Worm (Caenorhabditis elegans) whole organism, young adult: Measurements from ENCODE around the gene kin-30.

Source experiments
- F57A8.1 ChIP-seq: fragments of 200-800 bp; sonication (Bioruptor generic); optimal IDR thresholded peaks from 2 replicates; lab custom pipeline; 2018; ENCODE audit warnings: mild to moderate bottlenecking, missing genetic modification characterization, moderate library complexity, missing compliant biosample characterization
- ceh-27 ChIP-seq: fragments of 200-800 bp; sonication (Bioruptor generic); optimal IDR thresholded peaks from 2 replicates; lab custom pipeline; 2018; ENCODE audit warnings: mild to moderate bottlenecking, missing genetic modification characterization, moderate library complexity, missing compliant biosample characterization
- die-1 ChIP-seq: sonication (generic microtip); optimal IDR thresholded peaks from 2 replicates; lab custom pipeline; 2016; ENCODE audit warnings: missing genotype, mild to moderate bottlenecking, missing genetic modification characterization, missing compliant biosample characterization
- hlh-26 ChIP-seq: fragments of 200-800 bp; sonication (Bioruptor generic); conservative IDR thresholded peaks from 2 replicates; pipeline ENCODE4 v1.3.6; 2022; ENCODE audit warnings: missing genetic modification reagents, missing genetic modification characterization, missing compliant biosample characterization
- let-607 ChIP-seq, 2 experiments: fragments of 200-800 bp in 1 of 2; sonication (Bioruptor generic) in 1 of 2; sonication (generic microtip) in 1 of 2; optimal IDR thresholded peaks; 2 replicates each; lab custom pipeline; 2016 to 2018; ENCODE audit warnings: mild to moderate bottlenecking in 2 of 2, missing compliant biosample characterization in 2 of 2, missing genetic modification characterization in 2 of 2, moderate library complexity in 2 of 2, missing genotype in 1 of 2
- somi-1 ChIP-seq: fragments of 200-800 bp; sonication (Bioruptor generic); optimal IDR thresholded peaks from 2 replicates; lab custom pipeline; 2018; ENCODE audit warnings: mild to moderate bottlenecking, missing genetic modification characterization, missing compliant biosample characterization
- unc-130 ChIP-seq: sonication (generic microtip); optimal IDR thresholded peaks from 2 replicates; lab custom pipeline; 2016; ENCODE audit warnings: missing genetic modification reagents, missing genetic modification characterization, missing compliant biosample characterization
- ztf-18 ChIP-seq: sonication (generic microtip); optimal IDR thresholded peaks from 2 replicates; lab custom pipeline; 2016; ENCODE audit warnings: missing genotype, mild to moderate bottlenecking, missing genetic modification characterization, missing compliant biosample characterization

ce11 chrV:15281279-15281949, 36.9 kb downstream of the kin-30 start, which contains the start of the genes srw-19 and srx-51:
- no peak for TF ChIP-seq ceh-27
- TF ChIP-seq let-607 (tag; optimal IDR thresholded peaks at IDR 0.05; lab: Kevin White, UChicago): no peak
- no peak for TF ChIP-seq ztf-18 (tag; lab: Kevin White, UChicago)
- TF ChIP-seq somi-1 (GFP tag; lab: Kevin White, UChicago): no peak
- no peak for TF ChIP-seq die-1 (tag; lab: Kevin White, UChicago)
- TF ChIP-seq hlh-26 (GFP tag; lab: Robert Waterston, UW): no peak
- no peak for TF ChIP-seq unc-130 (GFP tag; lab: Kevin White, UChicago)
- TF ChIP-seq F57A8.1 (GFP tag; lab: Kevin White, UChicago): no peak
